Worm (Caenorhabditis elegans) whole organism, L1 larva: ENCODE measurements around the gene C27F2.10.

Experiments
- C04F5.9 ChIP-seq: sonication (generic microtip); optimal IDR thresholded peaks from 2 replicates; lab custom pipeline; 2016; ENCODE audit warnings: missing genetic modification characterization, missing compliant biosample characterization
- C16A3.4 ChIP-seq: fragments of 150-350 bp; optimal IDR thresholded peaks from 2 replicates; lab custom pipeline; 2014; ENCODE audit warnings: missing biosample characterization, missing genetic modification characterization
- Y116A8C.19 ChIP-seq: sonication (generic microtip); optimal IDR thresholded peaks from 2 replicates; lab custom pipeline; 2016; ENCODE audit warnings: missing compliant biosample characterization, missing genetic modification characterization, borderline replicate concordance
- ama-1 ChIP-seq: fragments of 150-350 bp; optimal IDR thresholded peaks from 2 replicates; lab custom pipeline; 2014
- blmp-1 ChIP-seq: fragments of 150-350 bp; optimal IDR thresholded peaks from 2 replicates; lab custom pipeline; 2014; ENCODE audit warnings: missing biosample characterization, missing genetic modification characterization
- ceh-63 ChIP-seq: fragments of 200-800 bp; sonication (Bioruptor generic); optimal IDR thresholded peaks from 2 replicates; lab custom pipeline; 2018; ENCODE audit warnings: mild to moderate bottlenecking, missing genetic modification characterization, missing compliant biosample characterization
- ceh-8 ChIP-seq: fragments of 200-800 bp; sonication (Bioruptor generic); optimal IDR thresholded peaks from 2 replicates; lab custom pipeline; 2018; ENCODE audit warnings: mild to moderate bottlenecking, missing genetic modification characterization, moderate library complexity, missing compliant biosample characterization
- ceh-88 ChIP-seq: fragments of 200-800 bp; sonication (Bioruptor generic); IDR thresholded peaks from 2 replicates; pipeline ENCODE4 v1.3.6; 2022; ENCODE audit warnings: missing genetic modification characterization, missing compliant biosample characterization
- ces-1 ChIP-seq: fragments of 150-350 bp; optimal IDR thresholded peaks from 2 replicates; lab custom pipeline; 2014; ENCODE audit warnings: missing biosample characterization, missing genetic modification reagents, missing genetic modification characterization
- dpl-1 ChIP-seq, 3 experiments: fragments of 150-350 bp in 2 of 3; sonication (generic microtip) in 1 of 3; optimal IDR thresholded peaks; 2 replicates each; lab custom pipeline; 2014 to 2017; ENCODE audit warnings: missing biosample characterization in 3 of 3, missing genetic modification characterization in 3 of 3, missing genetic modification reagents in 3 of 3
- efl-1 ChIP-seq, 4 experiments: fragments of 150-350 bp; optimal IDR thresholded peaks in 3 of 4; peaks in 1 of 4; 1 replicate in 1 of 4; 2 replicates in 3 of 4; lab custom pipeline; 2014; ENCODE audit warnings: missing biosample characterization in 2 of 4, missing genetic modification characterization in 2 of 4, missing genetic modification reagents in 2 of 4
- ets-5 ChIP-seq: fragments of 200-800 bp; sonication (Bioruptor generic); IDR thresholded peaks from 2 replicates; pipeline ENCODE4 v1.3.6; 2022; ENCODE audit warnings: missing genetic modification characterization, missing compliant biosample characterization
- fkh-10 ChIP-seq: sonication (generic microtip); optimal IDR thresholded peaks from 2 replicates; lab custom pipeline; 2017; ENCODE audit warnings: missing biosample characterization, missing genetic modification reagents, missing genetic modification characterization
- fkh-8 ChIP-seq: sonication (generic microtip); optimal IDR thresholded peaks from 2 replicates; lab custom pipeline; 2016; ENCODE audit warnings: mild to moderate bottlenecking, missing genetic modification characterization, missing compliant biosample characterization
- hlh-17 ChIP-seq: fragments of 200-800 bp; sonication (Bioruptor generic); optimal IDR thresholded peaks from 2 replicates; lab custom pipeline; 2018; ENCODE audit warnings: missing genetic modification characterization, mild to moderate bottlenecking, missing compliant biosample characterization, moderate library complexity, borderline replicate concordance
- irx-1 ChIP-seq: sonication (generic microtip); optimal IDR thresholded peaks from 2 replicates; lab custom pipeline; 2016; ENCODE audit warnings: missing genetic modification characterization, missing compliant biosample characterization
- isw-1 ChIP-seq: fragments of 200-800 bp; sonication (Bioruptor generic); IDR thresholded peaks from 2 replicates; pipeline ENCODE4 v1.3.6; 2022; ENCODE audit warnings: missing genetic modification characterization, missing compliant biosample characterization
- lin-13 ChIP-seq: fragments of 150-350 bp; optimal IDR thresholded peaks from 2 replicates; lab custom pipeline; 2014; ENCODE audit warnings: missing biosample characterization, missing genetic modification reagents, missing genetic modification characterization
- lin-15B ChIP-seq: fragments of 150-350 bp; sonication (generic microtip); optimal IDR thresholded peaks from 3 replicates; lab custom pipeline; 2014; ENCODE audit warnings: missing biosample characterization, missing genetic modification characterization
- lin-35 ChIP-seq, 2 experiments: fragments of 150-350 bp; optimal IDR thresholded peaks; 2 replicates each; lab custom pipeline; 2014; ENCODE audit warnings: missing biosample characterization in 2 of 2, missing genetic modification characterization in 2 of 2, missing genetic modification reagents in 2 of 2
- lin-39 ChIP-seq: fragments of 150-350 bp; optimal IDR thresholded peaks from 2 replicates; lab custom pipeline; 2014; ENCODE audit warnings: missing biosample characterization, missing genetic modification reagents, missing genetic modification characterization
- mdl-1 ChIP-seq, 2 experiments: fragments of 150-350 bp; optimal IDR thresholded peaks; 2 replicates each; lab custom pipeline; 2014 to 2017; ENCODE audit warnings: missing biosample characterization in 2 of 2, missing genetic modification characterization in 2 of 2, inconsistent platforms in 1 of 2
- mef-2 ChIP-seq: fragments of 150-350 bp; optimal IDR thresholded peaks from 2 replicates; lab custom pipeline; 2014; ENCODE audit warnings: missing biosample characterization, missing genetic modification characterization
- mep-1 ChIP-seq: fragments of 150-350 bp; optimal IDR thresholded peaks from 2 replicates; lab custom pipeline; 2014; ENCODE audit warnings: missing biosample characterization, missing genetic modification characterization
- nhr-12 ChIP-seq: sonication (generic microtip); optimal IDR thresholded peaks from 2 replicates; lab custom pipeline; 2017; ENCODE audit warnings: missing biosample characterization, missing genetic modification characterization
- nhr-20 ChIP-seq: sonication (generic microtip); optimal IDR thresholded peaks from 2 replicates; lab custom pipeline; 2016; ENCODE audit warnings: mild to moderate bottlenecking, missing genetic modification characterization, missing compliant biosample characterization
- nhr-28 ChIP-seq: fragments of 150-350 bp; optimal IDR thresholded peaks from 2 replicates; lab custom pipeline; 2014; ENCODE audit warnings: missing biosample characterization, missing genetic modification characterization
- nhr-47 ChIP-seq: sonication (generic microtip); optimal IDR thresholded peaks from 2 replicates; lab custom pipeline; 2016; ENCODE audit warnings: mild to moderate bottlenecking, missing genetic modification characterization, moderate library complexity, missing compliant biosample characterization
- nhr-84 ChIP-seq: sonication (generic microtip); optimal IDR thresholded peaks from 2 replicates; lab custom pipeline; 2017; ENCODE audit warnings: missing biosample characterization, missing genetic modification characterization
- nhr-85 ChIP-seq: sonication (generic microtip); peaks from one replicate; lab custom pipeline; 2016; ENCODE audit warnings: missing genetic modification characterization, inconsistent platforms, missing compliant biosample characterization
- nhr-90 ChIP-seq: sonication (generic microtip); optimal IDR thresholded peaks from 2 replicates; lab custom pipeline; 2016; ENCODE audit warnings: mild to moderate bottlenecking, missing genetic modification characterization, missing compliant biosample characterization; ENCODE audit not compliant: poor library complexity
- pag-3 ChIP-seq: sonication (generic microtip); optimal IDR thresholded peaks from 2 replicates; lab custom pipeline; 2017; ENCODE audit warnings: missing genetic modification characterization, mild to moderate bottlenecking, missing compliant biosample characterization, antibody characterized with exemption, borderline replicate concordance; ENCODE audit not compliant: insufficient read depth
- pax-3 ChIP-seq: fragments of 200-800 bp; sonication (Bioruptor generic); optimal IDR thresholded peaks from 2 replicates; lab custom pipeline; 2018; ENCODE audit warnings: mild to moderate bottlenecking, missing genetic modification characterization, moderate library complexity, missing compliant biosample characterization
- pqm-1 ChIP-seq: sonication (generic microtip); optimal IDR thresholded peaks from 3 replicates; lab custom pipeline; 2017; ENCODE audit warnings: missing biosample characterization, missing genetic modification characterization
- rnt-1 ChIP-seq: sonication (generic microtip); optimal IDR thresholded peaks from 2 replicates; lab custom pipeline; 2016; ENCODE audit warnings: mild to moderate bottlenecking, missing genetic modification characterization, moderate library complexity, missing compliant biosample characterization
- skn-1 ChIP-seq: fragments of 150-350 bp; optimal IDR thresholded peaks from 2 replicates; lab custom pipeline; 2014; ENCODE audit warnings: missing biosample characterization, missing genetic modification characterization
- snpc-4 ChIP-seq: fragments of 150-350 bp; optimal IDR thresholded peaks from 2 replicates; lab custom pipeline; 2014; ENCODE audit warnings: missing biosample characterization, missing genetic modification characterization
- sox-4 ChIP-seq: sonication (generic microtip); optimal IDR thresholded peaks from 2 replicates; lab custom pipeline; 2016; ENCODE audit warnings: missing genetic modification characterization, missing compliant biosample characterization
- sptf-1 ChIP-seq: fragments of 150-350 bp; optimal IDR thresholded peaks from 2 replicates; lab custom pipeline; 2014; ENCODE audit warnings: missing biosample characterization, missing genetic modification characterization
- tbx-2 ChIP-seq: sonication (generic microtip); optimal IDR thresholded peaks from 2 replicates; lab custom pipeline; 2016; ENCODE audit warnings: missing genetic modification characterization, missing compliant biosample characterization
- unc-130 ChIP-seq: fragments of 150-350 bp; optimal IDR thresholded peaks from 2 replicates; lab custom pipeline; 2017; ENCODE audit warnings: missing biosample characterization, missing genetic modification characterization, inconsistent platforms
- unc-30 ChIP-seq: sonication (generic microtip); optimal IDR thresholded peaks from 2 replicates; lab custom pipeline; 2017; ENCODE audit warnings: missing biosample characterization, missing genetic modification characterization
- unc-62 ChIP-seq: fragments of 150-350 bp; optimal IDR thresholded peaks from 2 replicates; lab custom pipeline; 2014; ENCODE audit warnings: missing biosample characterization, missing genetic modification reagents, missing genetic modification characterization
- vab-15 ChIP-seq: sonication (generic microtip); optimal IDR thresholded peaks from 2 replicates; lab custom pipeline; 2017; ENCODE audit warnings: missing genotype, mild to moderate bottlenecking, missing genetic modification characterization, missing compliant biosample characterization
- xbp-1 ChIP-seq: sonication (generic microtip); optimal IDR thresholded peaks from 2 replicates; lab custom pipeline; 2016; ENCODE audit warnings: missing genetic modification characterization, missing compliant biosample characterization
- zag-1 ChIP-seq: fragments of 150-350 bp; optimal IDR thresholded peaks from 2 replicates; lab custom pipeline; 2014; ENCODE audit warnings: missing biosample characterization, missing genetic modification characterization
- ztf-11 ChIP-seq, 2 experiments: sonication (generic microtip); optimal IDR thresholded peaks; 2 replicates each; lab custom pipeline; 2016 to 2017; ENCODE audit warnings: missing genetic modification characterization in 2 of 2, missing biosample characterization in 1 of 2, missing compliant biosample characterization in 1 of 2
- ztf-4 ChIP-seq: fragments of 150-350 bp; optimal IDR thresholded peaks from 2 replicates; lab custom pipeline; 2014; ENCODE audit warnings: missing biosample characterization, missing genetic modification characterization

Gene C27F2.10

ce11 chrIII:4962886-4963285, 23.8 kb downstream of the C27F2.10 start, which contains the start of gene C27F2.9 (continued):
- TF ChIP-seq tbx-2 (tag; lab: Kevin White, UChicago) (peak; percentile 93), ceh-88 (GFP tag; lab: Robert Waterston, UW) (peak; percentile 57; the same call in 1 of the 2 replicates), nhr-85 (tag; lab: Kevin White, UChicago) (peak; percentile 93), mep-1 (tag; lab: Kevin White, UChicago) (peak; percentile 95), blmp-1 (tag; lab: Kevin White, UChicago) (peak; percentile 71), lin-15B (tag; lab: Kevin White, UChicago) (peak; percentile 75), irx-1 (tag; lab: Kevin White, UChicago) (peak; percentile 90), efl-1 (optimal IDR thresholded peaks at IDR 0.05; lab: Kevin White, UChicago) (peak; percentile 98 to 99), efl-1 (GFP tag; optimal IDR thresholded peaks at IDR 0.05 in 1 of 2; lab: Kevin White, UChicago) (peak; percentile 99 to 100), ces-1 (GFP tag; lab: Kevin White, UChicago) (no peak), pax-3 (tag; lab: Kevin White, UChicago) (peak; percentile 78), nhr-84 (tag; lab: Kevin White, UChicago) (no peak), sox-4 (tag; lab: Kevin White, UChicago) (peak; percentile 82), C16A3.4 (tag; lab: Kevin White, UChicago) (peak; percentile 92), Y116A8C.19 (tag; lab: Kevin White, UChicago) (no peak), sptf-1 (tag; lab: Kevin White, UChicago) (no peak), hlh-17 (GFP tag; lab: Kevin White, UChicago) (no peak), zag-1 (tag; lab: Kevin White, UChicago) (peak; percentile 18), mef-2 (tag; lab: Kevin White, UChicago) (peak; percentile 5), ets-5 (no peak), ztf-11 (tag; optimal IDR thresholded peaks at IDR 0.05; lab: Kevin White, UChicago) (peak in 1 of 2 experiments; percentile 83), ceh-8 (GFP tag; lab: Kevin White, UChicago) (peak; percentile 84), vab-15 (no peak), C04F5.9 (peak; percentile 87), skn-1 (peak; percentile 91), rnt-1 (peak; percentile 96), nhr-28 (tag; lab: Kevin White, UChicago) (no peak), fkh-8 (peak; percentile 84), unc-30 (tag; lab: Kevin White, UChicago) (no peak), unc-62 (GFP tag; lab: Kevin White, UChicago) (no peak), lin-35 (GFP tag; optimal IDR thresholded peaks at IDR 0.05; lab: Kevin White, UChicago) (peak; percentile 99 to 100), ceh-63 (GFP tag; lab: Kevin White, UChicago) (no peak), isw-1 (peak; percentile 91), ama-1 (peak; percentile 9), fkh-10 (GFP tag; lab: Kevin White, UChicago) (peak; percentile 73), nhr-12 (tag; lab: Kevin White, UChicago) (peak; percentile 21), ztf-4 (peak; percentile 61), pag-3 (tag; lab: Kevin White, UChicago) (peak; percentile 67), lin-13 (GFP tag; lab: Kevin White, UChicago) (peak; percentile 71), unc-130 (peak; percentile 81), nhr-47 (tag; lab: Kevin White, UChicago) (peak; percentile 95), nhr-90 (peak; percentile 94), mdl-1 (tag; optimal IDR thresholded peaks at IDR 0.05; lab: Kevin White, UChicago) (peak in 1 of 2 experiments; percentile 71), snpc-4 (tag; lab: Kevin White, UChicago) (peak; percentile 73), nhr-20 (tag; lab: Kevin White, UChicago) (peak; percentile 91), pqm-1 (tag; lab: Kevin White, UChicago) (no peak), lin-39 (peak; percentile 86), xbp-1 (tag; lab: Kevin White, UChicago) (peak; percentile 93), dpl-1 (GFP tag; optimal IDR thresholded peaks at IDR 0.05; lab: Kevin White, UChicago) (peak; percentile 99 to 100 (median 99))
